Fruit fly (Drosophila melanogaster) whole organism, wandering third instar larva: ENCODE results near the gene mask.

Source experiments
- Abd-B ChIP-seq: fragments of >200 bp; optimal IDR thresholded peaks from 2 replicates; lab custom pipeline; 2017; ENCODE audit warnings: missing biosample characterization, missing genetic modification characterization
- CG32264 ChIP-seq: fragments of 200-800 bp; sonication (Bioruptor generic); optimal IDR thresholded peaks from 2 replicates; lab custom pipeline; 2016; ENCODE audit warnings: missing biosample characterization, missing genetic modification characterization
- Dfd ChIP-seq: fragments of >200 bp; optimal IDR thresholded peaks from 2 replicates; lab custom pipeline; 2017; ENCODE audit warnings: missing biosample characterization, missing genetic modification characterization
- Dif ChIP-seq: fragments of 200-275, 200-300 bp; sonication (Bioruptor generic); optimal IDR thresholded peaks from 2 replicates; lab custom pipeline; 2018; ENCODE audit warnings: missing biosample characterization, missing genetic modification characterization; ENCODE audit not compliant: partially characterized antibody
- GATAd ChIP-seq: sonication (Bioruptor generic); optimal IDR thresholded peaks from 2 replicates; lab custom pipeline; 2016; ENCODE audit warnings: missing biosample characterization, missing genetic modification characterization
- HLH106 ChIP-seq: fragments of 200-800 bp; optimal IDR thresholded peaks from 3 replicates; lab custom pipeline; 2019; ENCODE audit warnings: missing biosample characterization, mild to moderate bottlenecking, missing genetic modification characterization, moderate library complexity
- Hnf4 ChIP-seq: fragments of 200-800 bp; sonication (Bioruptor generic); optimal IDR thresholded peaks from 2 replicates; lab custom pipeline; 2016; ENCODE audit warnings: missing biosample characterization, mild to moderate bottlenecking, missing genetic modification characterization
- Hr83 ChIP-seq: fragments of 200-300 bp; sonication (Bioruptor generic); optimal IDR thresholded peaks from 2 replicates; lab custom pipeline; 2016; ENCODE audit warnings: missing biosample characterization, mild to moderate bottlenecking, missing genetic modification characterization, moderate library complexity; ENCODE audit not compliant: poor library complexity, severe bottlenecking
- Myc ChIP-seq: fragments of >200 bp; optimal IDR thresholded peaks from 2 replicates; lab custom pipeline; 2017
- N ChIP-seq: fragments of >200 bp; optimal IDR thresholded peaks from 2 replicates; lab custom pipeline; 2018; ENCODE audit warnings: missing biosample characterization, missing external identifiers, missing genetic modification characterization
- Rel ChIP-seq, 2 experiments: fragments of 200-800 bp; sonication (Bioruptor generic) in 1 of 2; optimal IDR thresholded peaks; 2 replicates in 1 of 2; 3 replicates in 1 of 2; lab custom pipeline; 2016 to 2019; ENCODE audit warnings: mild to moderate bottlenecking in 2 of 2, missing biosample characterization in 2 of 2, missing genetic modification characterization in 2 of 2, moderate library complexity in 1 of 2
- Sp1 ChIP-seq: fragments of 200-800 bp; sonication (Bioruptor generic); optimal IDR thresholded peaks from 3 replicates; lab custom pipeline; 2019; ENCODE audit warnings: missing biosample characterization, mild to moderate bottlenecking, missing genetic modification characterization, moderate library complexity
- Vsx2 ChIP-seq: fragments of 200-300, 225-300 bp; sonication (Bioruptor generic); optimal IDR thresholded peaks from 2 replicates; lab custom pipeline; 2018; ENCODE audit warnings: missing biosample characterization, missing genetic modification characterization; ENCODE audit not compliant: partially characterized antibody
- br ChIP-seq: fragments of 200-800 bp; sonication (Bioruptor generic); optimal IDR thresholded peaks from 2 replicates; lab custom pipeline; 2016; ENCODE audit warnings: missing biosample characterization, missing genetic modification characterization
- brk ChIP-seq: fragments of 200-800 bp; sonication (Bioruptor generic); optimal IDR thresholded peaks from 2 replicates; lab custom pipeline; 2016; ENCODE audit warnings: missing biosample characterization, mild to moderate bottlenecking, missing genetic modification characterization
- dl ChIP-seq, 2 experiments: fragments of 175-275, 200-275 bp in 1 of 2; fragments of 200-275 bp in 1 of 2; sonication (Bioruptor generic); optimal IDR thresholded peaks; lab custom pipeline; 2018; ENCODE audit warnings: mild to moderate bottlenecking in 2 of 2, missing biosample characterization in 2 of 2, missing genetic modification characterization in 2 of 2, moderate library complexity in 2 of 2; ENCODE audit not compliant: partially characterized antibody in 2 of 2, insufficient read depth in 1 of 2
- dmrt93B ChIP-seq: fragments of 200-800 bp; sonication (Bioruptor generic); optimal IDR thresholded peaks from 2 replicates; lab custom pipeline; 2018; ENCODE audit warnings: missing biosample characterization, mild to moderate bottlenecking, missing genetic modification characterization
- foxo ChIP-seq, 2 experiments: fragments of 200-800 bp; sonication (Bioruptor generic); optimal IDR thresholded peaks; 2 replicates in 1 of 2; 3 replicates in 1 of 2; lab custom pipeline; 2016 to 2017; ENCODE audit warnings: missing biosample characterization in 2 of 2, missing genetic modification characterization in 2 of 2
- jim ChIP-seq: fragments of 175-275, 200-325 bp; sonication (Bioruptor generic); optimal IDR thresholded peaks from 2 replicates; lab custom pipeline; 2016; ENCODE audit warnings: missing biosample characterization, mild to moderate bottlenecking, missing genetic modification characterization
- lola ChIP-seq: fragments of >200 bp; optimal IDR thresholded peaks from 2 replicates; lab custom pipeline; 2017; ENCODE audit warnings: missing biosample characterization, missing genetic modification characterization
- pan ChIP-seq: fragments of >200 bp; optimal IDR thresholded peaks from 2 replicates; lab custom pipeline; 2017
- psq ChIP-seq: fragments of 200-800 bp; sonication (Bioruptor generic); optimal IDR thresholded peaks from 3 replicates; lab custom pipeline; 2017; ENCODE audit warnings: missing biosample characterization, mild to moderate bottlenecking, missing genetic modification characterization, moderate library complexity
- rgr ChIP-seq: fragments of 200-800 bp; sonication (Bioruptor generic); optimal IDR thresholded peaks from 3 replicates; lab custom pipeline; 2016; ENCODE audit warnings: missing biosample characterization, mild to moderate bottlenecking, missing genetic modification characterization
- sv ChIP-seq: fragments of 200-800 bp; sonication (Bioruptor generic); optimal IDR thresholded peaks from 3 replicates; lab custom pipeline; 2016; ENCODE audit warnings: missing biosample characterization, missing genetic modification characterization
- usp ChIP-seq: fragments of >200 bp; optimal IDR thresholded peaks from 2 replicates; lab custom pipeline; 2017; ENCODE audit warnings: missing biosample characterization, missing genetic modification characterization
- woc ChIP-seq: sonication (Bioruptor generic); optimal IDR thresholded peaks from 2 replicates; lab custom pipeline; 2016; ENCODE audit warnings: missing biosample characterization, mild to moderate bottlenecking, missing genetic modification characterization

mask gene

DNA sequence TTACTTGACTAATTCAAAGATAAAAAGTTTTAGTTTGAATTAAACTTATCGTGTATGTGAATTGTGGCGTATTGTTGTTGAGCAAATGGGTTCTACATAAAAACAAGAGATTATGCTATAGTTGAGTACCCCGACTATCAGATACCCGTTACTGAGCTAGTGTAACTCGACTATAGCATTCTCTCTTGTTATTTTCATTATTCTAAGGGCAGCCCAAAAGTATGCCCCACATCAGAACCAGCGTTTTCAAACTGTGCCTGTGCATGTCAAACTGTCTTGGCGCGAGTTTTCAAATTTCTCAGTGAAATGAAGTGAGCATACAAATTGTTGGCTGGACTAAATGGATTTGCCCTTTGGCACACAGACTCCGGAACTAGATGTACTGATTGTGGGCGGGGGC, 48.9 kb downstream of the mask start, which contains the start of gene shps:
Gene shps, plus strand, starts transcription at position 282 of the 400 bp plus-strand sequence.
- TF ChIP-seq N (GFP tag; lab: Kevin White, UChicago) (peak; percentile 43), br (GFP tag; lab: Kevin White, UChicago) (no peak), Dfd (no peak), dl (GFP tag; optimal IDR thresholded peaks at IDR 0.05; lab: Kevin White, UChicago; ENCODE audit: insufficient read depth in 1 of 2, partially characterized antibody in 2 of 2) (no peak), Rel (GFP tag; optimal IDR thresholded peaks at IDR 0.05; lab: Kevin White, UChicago) (no peak), Rel (tag; optimal IDR thresholded peaks at IDR 0.05; lab: Kevin White, UChicago) (no peak), foxo (GFP tag; optimal IDR thresholded peaks at IDR 0.05; lab: Kevin White, UChicago) (no peak), Myc (lab: Kevin White, UChicago) (peak; percentile 97), GATAd (GFP tag; lab: Kevin White, UChicago) (no peak)

DNA sequence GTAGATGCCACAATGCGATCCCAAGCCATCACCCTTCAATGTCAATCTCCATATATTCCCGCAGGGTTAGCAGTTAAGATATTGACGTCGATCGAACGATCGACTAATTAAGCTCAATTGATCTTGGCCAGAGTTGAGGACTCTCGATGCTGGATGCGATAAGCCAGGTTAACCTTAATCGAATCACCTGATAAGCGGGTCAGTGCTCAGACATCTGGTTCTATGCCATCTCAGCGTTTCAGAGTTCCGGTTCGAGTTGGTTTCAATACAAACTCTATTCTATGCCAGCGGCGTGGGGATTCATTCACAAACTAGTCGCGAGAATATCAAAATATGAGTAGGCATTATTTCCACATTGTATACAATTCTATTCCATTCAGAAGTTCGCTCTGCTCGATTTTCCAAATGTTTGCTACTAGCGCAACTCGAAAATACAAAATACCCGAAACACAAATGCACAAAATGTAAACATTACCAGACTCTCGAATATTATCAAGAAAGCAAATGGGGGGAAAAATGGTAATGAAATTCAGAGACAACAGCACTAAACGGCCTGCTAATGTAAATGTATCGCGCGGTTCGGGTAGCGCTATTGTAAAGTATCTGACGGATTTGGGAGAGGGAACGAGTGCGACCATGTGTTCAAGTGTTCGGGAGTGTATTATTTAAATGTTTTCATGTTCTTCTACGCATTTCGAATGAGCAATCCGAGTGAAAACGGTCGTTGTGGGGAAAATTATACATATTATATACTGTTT, 52.4 kb downstream of the mask start:
- no peak for TF ChIP-seq N (GFP tag; lab: Kevin White, UChicago)
- no peak for TF ChIP-seq Rel (GFP tag; optimal IDR thresholded peaks at IDR 0.05; lab: Kevin White, UChicago)
- TF ChIP-seq Rel (tag; optimal IDR thresholded peaks at IDR 0.05; lab: Kevin White, UChicago), result peak; percentile 44

DNA sequence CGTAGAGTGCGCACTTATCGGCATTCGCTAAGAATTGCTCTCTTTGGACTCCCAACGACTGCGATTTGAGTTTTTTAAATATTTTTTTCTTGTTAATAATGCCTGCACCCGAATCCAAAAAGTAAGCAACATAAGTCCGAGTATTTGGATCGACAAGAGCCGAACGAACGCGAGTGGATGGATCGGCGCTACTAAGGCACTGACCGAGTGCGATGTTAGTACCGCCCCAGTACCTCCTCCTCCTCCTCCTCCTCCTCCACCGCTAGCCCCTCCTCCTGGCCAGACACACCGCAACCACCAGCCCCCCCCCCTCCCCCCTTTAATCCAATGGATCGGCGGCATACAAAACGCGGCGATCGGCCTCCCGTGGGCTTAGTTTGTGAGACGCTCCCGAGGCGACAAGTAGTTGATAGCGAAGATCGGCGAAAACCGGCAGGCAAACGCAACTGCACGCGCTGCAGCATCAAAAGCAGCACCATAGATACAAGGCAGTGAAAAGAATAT, 53.3 kb downstream of the mask start, which contains the start of gene CG6356:
Gene CG6356, plus strand, starts transcription at position 374 of the 504 bp plus-strand sequence.
- TF ChIP-seq Rel (GFP tag; optimal IDR thresholded peaks at IDR 0.05; lab: Kevin White, UChicago) (no peak), Rel (tag; optimal IDR thresholded peaks at IDR 0.05; lab: Kevin White, UChicago) (peak; percentile 39), usp (GFP tag; lab: Kevin White, UChicago) (no peak), Sp1 (GFP tag; lab: Kevin White, UChicago) (peak; percentile 17)
- TF ChIP-seq, all 38 proteins: peak for 2

DNA sequence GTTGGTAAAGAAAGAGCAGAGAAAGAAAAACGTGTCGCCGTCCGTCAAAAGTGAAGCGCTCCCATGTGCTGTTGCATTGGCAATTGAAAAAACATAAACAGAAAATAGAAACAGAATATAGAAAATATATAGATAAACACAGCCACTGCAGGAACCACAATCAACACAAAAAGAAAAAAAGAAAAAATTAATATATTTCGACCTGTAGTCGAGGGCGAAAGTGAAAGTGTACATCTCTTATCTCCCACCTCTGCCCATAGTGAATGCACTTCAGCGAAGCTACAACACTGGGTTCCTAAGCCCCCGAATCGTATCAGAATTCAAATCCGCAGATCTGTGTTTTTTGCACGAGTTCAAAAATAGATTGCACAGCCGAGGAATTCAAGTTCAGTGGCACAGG, 53.8 kb downstream of the mask start:
- TF ChIP-seq foxo (GFP tag; optimal IDR thresholded peaks at IDR 0.05; lab: Kevin White, UChicago) (no peak), Vsx2 (GFP tag; lab: Kevin White, UChicago) (no peak), Dfd (no peak), rgr (GFP tag; lab: Kevin White, UChicago) (no peak), jim (GFP tag; lab: Kevin White, UChicago) (no peak), Dif (GFP tag; lab: Kevin White, UChicago) (no peak), usp (GFP tag; lab: Kevin White, UChicago) (no peak), CG32264 (GFP tag; lab: Kevin White, UChicago) (no peak), Abd-B (GFP tag; lab: Kevin White, UChicago) (no peak), brk (no peak), Myc (lab: Kevin White, UChicago) (no peak), woc (no peak), lola (GFP tag; lab: Kevin White, UChicago) (no peak), br (GFP tag; lab: Kevin White, UChicago) (no peak), dmrt93B (GFP tag; lab: Kevin White, UChicago) (no peak), N (GFP tag; lab: Kevin White, UChicago) (no peak)

DNA sequence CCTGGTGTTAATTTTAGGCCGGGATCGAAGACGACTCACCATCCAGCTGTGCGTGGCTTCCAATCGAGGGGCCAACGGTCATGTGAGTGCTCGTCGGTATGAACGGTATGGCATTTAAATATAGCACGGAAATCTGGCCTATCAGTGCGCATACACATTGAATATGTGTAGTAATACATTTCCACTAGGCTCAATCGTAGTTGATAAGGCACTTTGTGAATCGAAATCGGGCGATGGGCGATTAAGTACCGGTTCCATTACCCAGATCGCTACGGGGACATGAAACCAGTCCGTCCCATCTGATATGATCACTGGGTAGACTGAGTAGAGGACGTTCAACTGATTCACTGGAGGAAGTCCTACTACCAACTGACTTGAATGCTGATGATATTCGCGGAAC, 55.1 kb downstream of the mask start:
- TF ChIP-seq sv, result no peak
- no peak for TF ChIP-seq woc
- TF ChIP-seq foxo (GFP tag; optimal IDR thresholded peaks at IDR 0.05; lab: Kevin White, UChicago), result no peak
- TF ChIP-seq psq (GFP tag; lab: Kevin White, UChicago), result no peak
- no peak for TF ChIP-seq Hr83 (GFP tag; lab: Kevin White, UChicago)
- TF ChIP-seq pan (lab: Kevin White, UChicago), result no peak
- TF ChIP-seq Hnf4 (GFP tag; lab: Kevin White, UChicago), result no peak
- TF ChIP-seq br (GFP tag; lab: Kevin White, UChicago), result no peak
- no peak for TF ChIP-seq Myc (lab: Kevin White, UChicago)
- TF ChIP-seq HLH106, result no peak
- TF ChIP-seq, all 38 proteins: peak for 0

- no peak for TF ChIP-seq woc
- peak; percentile 27 for TF ChIP-seq Hnf4 (GFP tag; lab: Kevin White, UChicago)
Measured at dm6 chr3R:24287157-24287556, 56.8 kb downstream of the mask start.
